Worm (Caenorhabditis elegans) whole organism, dauer: ENCODE measurements around the gene ctsa-1.2.
"Not testable (repeated sequence)": the region's sequence is repeated elsewhere in the genome, so short reads cannot be mapped to it uniquely, and the experiment has no call there.

Experiments used
- unc-62 ChIP-seq: sonication (generic microtip); optimal IDR thresholded peaks from 2 replicates; lab custom pipeline; 2017; ENCODE audit warnings: missing biosample characterization, missing genetic modification reagents, missing genetic modification characterization

ctsa-1.2 gene

DNA sequence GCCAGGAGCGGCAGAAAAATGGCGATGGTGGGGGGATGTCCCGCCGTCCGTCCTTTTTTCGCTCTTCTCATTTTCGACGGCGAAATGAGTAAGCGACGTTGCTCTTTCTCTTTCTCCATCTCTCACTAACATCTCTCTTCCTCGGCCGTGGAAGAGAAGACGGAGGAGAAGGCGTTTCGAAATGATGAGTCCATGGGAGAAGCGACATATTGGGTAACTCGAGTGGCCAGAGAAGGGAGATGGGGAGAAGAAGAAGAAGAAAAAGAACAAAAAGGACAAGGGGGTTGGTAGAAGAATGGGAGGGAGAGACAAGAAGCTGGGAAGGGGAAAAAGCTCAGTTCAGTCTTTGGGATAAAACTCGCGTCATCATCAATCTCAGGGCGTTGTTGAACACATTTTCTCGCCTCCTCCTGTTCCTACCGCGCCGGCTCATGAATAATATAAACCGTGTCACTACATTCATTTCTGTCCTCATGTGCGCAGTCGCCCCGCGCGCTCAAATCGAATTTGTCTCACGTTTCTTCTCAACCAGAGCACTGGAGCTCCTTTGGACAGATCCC, 12.5 kb downstream of the ctsa-1.2 start:
- TF ChIP-seq unc-62 (GFP tag; lab: Kevin White, UChicago), result no peak

DNA sequence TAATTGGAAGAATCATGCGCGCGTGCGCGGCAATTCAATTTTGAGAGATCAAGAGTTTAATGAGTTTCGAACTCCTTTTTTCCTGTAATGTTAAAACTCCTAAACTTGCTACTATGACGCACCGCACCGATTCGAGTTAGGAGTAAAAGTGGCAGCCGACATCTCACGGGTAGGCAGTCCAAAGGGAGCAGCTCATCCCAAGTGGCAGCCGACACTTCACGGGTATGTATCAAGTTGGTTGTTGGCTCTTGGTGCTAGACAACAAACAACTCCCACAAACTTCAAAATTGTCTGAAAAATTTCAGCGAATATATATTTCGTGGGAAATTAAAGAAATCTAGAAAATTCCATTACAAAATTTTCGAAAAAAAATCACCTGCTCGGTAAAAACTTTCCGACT, 14.0 kb downstream of the ctsa-1.2 start:
- no peak for TF ChIP-seq unc-62 (GFP tag; lab: Kevin White, UChicago)

DNA sequence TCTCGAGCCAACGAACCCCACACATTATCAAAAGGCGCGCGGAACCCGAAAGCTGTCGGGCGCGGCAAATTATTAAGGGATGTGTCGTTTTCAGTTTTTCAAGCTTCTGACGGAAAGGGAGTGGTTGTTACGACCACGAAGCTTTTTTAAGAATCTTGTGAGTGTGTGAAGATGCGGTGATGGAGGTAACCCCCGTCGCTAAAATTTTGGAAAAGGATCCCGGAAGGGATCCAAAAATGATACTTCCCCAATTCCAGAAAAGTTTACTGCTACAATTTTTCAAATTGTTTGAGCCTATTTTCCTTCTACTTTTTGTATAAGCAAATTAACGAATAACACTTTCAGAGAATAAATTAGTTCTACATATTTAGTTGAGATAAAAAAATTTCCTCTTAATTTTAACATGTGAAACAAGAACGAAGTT, 17.5 kb downstream of the ctsa-1.2 start:
- no peak for TF ChIP-seq unc-62 (GFP tag; lab: Kevin White, UChicago)

DNA sequence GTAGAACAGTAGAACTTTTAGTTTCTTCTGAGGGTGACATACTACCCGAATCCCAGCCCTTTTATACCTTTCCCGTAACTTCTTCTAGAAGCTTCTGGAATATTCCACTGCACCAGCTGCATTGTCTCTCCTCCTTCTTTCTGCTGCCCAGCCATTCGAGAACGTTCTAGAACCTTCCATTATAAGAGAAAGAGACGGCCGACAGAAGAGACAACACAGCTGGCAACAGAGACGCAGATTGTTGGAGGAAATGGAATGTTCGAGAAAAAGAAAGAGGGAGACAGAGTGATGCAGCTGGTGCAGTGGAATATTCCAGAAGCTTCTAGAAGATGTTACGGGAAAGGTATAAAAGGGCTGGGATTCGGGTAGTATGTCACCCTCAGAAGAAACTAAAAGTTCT, 20.1 kb downstream of the ctsa-1.2 start, which contains the start of the genes F44E5.4 and F44E5.5:
Gene F44E5.4 (minus strand): TSS at position 35 of the 400 bp plus-strand sequence.
Gene F44E5.5 (plus strand): TSS at position 386 of the 400 bp plus-strand sequence.
- not testable (repeated sequence) for TF ChIP-seq unc-62 (GFP tag; lab: Kevin White, UChicago)

DNA sequence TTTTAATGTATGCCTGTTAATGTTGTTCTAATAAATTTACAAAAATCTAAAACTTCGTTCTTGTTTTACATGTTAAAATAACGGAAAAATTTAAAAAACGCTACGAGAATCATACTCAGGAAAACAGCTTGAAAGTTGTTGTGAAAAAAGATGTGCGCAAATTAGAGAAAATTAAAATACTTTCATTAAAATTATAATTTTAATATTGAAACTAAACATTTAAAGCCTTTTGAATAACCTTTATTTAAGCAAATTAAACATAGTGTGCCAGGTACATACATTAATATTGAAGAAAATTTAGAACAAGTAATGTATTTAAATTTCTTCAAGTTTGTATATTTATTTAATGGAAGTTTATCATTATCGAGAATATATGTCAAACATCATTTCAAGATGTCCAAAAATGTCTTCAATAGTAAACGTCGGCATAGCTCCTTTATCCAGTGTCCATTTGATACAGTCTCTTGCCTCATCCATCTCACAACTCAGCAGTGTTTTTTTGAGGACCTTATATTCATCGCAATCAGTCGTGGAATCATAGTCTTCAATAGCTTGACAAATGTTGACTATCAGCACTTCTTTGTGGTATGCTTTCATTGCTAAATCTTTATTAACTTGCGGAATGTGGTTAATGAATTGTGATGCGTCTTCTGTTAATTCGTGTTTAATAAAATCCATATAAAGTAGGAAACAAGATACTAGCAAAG, 22.8 kb downstream of the ctsa-1.2 start:
- no peak for TF ChIP-seq unc-62 (GFP tag; lab: Kevin White, UChicago)

DNA sequence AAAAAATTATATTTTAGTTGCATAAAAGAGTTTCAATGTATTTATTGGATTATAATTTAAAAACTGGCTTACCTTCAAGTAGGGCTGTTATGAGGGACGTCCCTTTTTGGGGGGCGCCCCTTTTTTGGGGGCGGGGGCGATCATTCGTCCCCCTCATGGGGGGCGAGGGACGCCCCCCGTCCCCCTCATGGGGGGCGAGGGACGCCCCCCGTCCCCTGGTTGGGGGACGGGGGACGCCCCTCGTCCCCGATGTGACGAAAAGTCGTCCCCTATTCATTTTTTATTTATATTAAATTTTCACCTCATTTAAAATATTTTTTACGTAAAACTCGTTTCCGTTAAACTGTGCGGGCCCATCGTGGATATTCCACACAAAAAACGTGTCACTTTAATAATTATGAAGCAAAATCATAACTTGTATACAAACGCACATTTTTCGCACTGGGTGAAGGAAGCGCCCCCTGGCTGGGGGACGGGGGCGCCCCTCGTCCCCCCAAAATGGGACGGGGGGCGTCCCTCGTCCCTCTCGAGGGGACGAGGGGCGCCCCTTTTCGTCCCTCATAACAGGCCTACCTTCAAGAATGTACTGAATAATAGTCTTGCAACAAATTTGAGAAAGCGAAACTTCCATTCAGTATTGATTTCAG, 26.5 kb downstream of the ctsa-1.2 start:
- no peak for TF ChIP-seq unc-62 (GFP tag; lab: Kevin White, UChicago)

DNA sequence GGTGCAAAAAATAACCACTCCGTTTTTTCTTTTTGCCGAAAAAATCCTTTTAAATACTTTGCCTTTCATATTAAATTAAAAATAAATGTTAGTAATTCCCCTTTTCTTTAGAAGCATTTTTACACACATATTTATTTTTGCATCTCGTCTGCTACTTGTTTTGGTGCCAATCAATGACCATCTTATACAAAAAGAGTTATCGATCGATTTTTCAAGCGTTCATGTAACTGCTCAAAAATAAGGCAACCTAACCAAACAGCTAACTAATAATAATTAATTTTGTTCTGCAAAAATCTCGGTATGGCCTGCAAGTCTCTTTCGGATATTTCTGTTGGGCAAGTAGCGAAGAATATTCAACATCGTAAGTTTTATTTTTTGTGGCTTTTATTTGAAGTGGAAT, 27.3 kb downstream of the ctsa-1.2 start, which contains the start of gene F44E5.2:
Gene F44E5.2 (plus strand): TSS at position 301 of the 400 bp plus-strand sequence.
- TF ChIP-seq unc-62 (GFP tag; lab: Kevin White, UChicago), result no peak

DNA sequence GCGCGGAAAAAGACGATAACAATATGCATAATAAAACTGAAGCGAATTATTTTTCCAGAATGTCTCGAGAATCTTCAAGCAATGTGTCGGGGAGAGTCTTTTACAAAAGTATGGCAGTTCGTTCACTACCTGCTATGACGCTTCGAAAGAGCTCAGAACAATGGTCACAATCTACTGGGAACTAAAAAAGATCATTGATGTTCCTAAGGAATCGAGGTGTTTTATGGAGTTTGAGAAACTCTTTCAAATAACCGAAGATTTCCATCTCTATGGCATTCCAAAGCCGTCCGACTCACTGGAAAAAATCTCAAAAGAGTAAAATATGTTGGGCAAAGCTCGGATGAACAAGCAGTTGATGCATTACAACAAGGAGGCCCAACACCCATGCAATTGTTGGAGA, 33.2 kb downstream of the ctsa-1.2 start, which contains the start of gene F44E5.15:
Gene F44E5.15 (plus strand): TSS at position 301 of the 400 bp plus-strand sequence.
- no peak for TF ChIP-seq unc-62 (GFP tag; lab: Kevin White, UChicago)

DNA sequence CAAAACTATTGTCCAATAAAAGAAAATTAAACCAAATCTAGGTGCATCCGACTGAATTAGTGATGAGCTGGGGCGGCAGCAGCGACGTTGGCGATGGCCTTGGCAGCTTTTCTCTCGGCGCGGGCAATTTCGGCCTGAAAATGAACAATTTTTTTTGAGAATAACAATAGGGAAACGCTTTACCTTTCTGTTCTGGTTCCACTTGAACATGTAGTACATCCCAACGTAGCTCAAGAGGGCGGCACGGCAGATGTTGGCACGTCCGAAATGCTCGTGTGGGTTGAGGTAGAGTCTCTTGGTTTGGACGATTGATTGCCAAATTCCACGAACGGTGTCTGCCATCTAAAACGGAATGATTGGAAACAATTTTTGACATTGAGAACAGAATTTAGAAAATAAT, 35.1 kb downstream of the ctsa-1.2 start, which contains the start of gene F44E5.1:
Gene F44E5.1 (minus strand): TSS at position 342 of the 400 bp plus-strand sequence.
- no peak for TF ChIP-seq unc-62 (GFP tag; lab: Kevin White, UChicago)

DNA sequence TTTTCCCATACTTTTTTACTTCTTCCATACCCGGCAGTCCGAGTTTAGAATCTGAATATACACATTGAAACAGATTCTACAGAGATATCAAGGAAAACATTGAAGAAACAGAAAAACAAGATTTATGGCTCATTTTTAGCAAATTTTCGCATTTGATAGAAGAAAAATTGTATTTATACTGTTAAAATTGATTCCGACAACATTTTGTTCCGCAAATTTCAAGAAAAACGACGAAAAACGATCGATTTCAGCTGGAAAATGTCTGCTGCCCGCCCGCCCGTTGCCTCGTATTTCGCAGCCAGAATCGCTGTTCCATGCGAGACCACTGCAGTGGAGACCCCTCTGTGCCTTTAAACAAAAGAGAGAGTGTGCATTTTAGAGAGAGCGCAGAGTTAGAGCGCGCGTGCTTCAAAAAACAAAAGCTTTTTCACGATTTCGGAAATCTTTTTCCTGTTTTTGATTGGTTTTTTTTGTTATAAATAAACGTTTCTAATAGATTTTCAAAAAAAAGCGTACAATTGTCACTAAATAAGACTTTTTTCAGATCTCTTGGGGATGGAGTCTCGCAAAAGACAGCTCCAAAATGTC, 38.8 kb downstream of the ctsa-1.2 start, which contains the start of the genes patr-1 and dna-2:
Gene patr-1 (minus strand): TSS at position 51 of the 588 bp plus-strand sequence.
Gene dna-2 (plus strand): TSS at position 538 of the 588 bp plus-strand sequence.
- no peak for TF ChIP-seq unc-62 (GFP tag; lab: Kevin White, UChicago)

DNA sequence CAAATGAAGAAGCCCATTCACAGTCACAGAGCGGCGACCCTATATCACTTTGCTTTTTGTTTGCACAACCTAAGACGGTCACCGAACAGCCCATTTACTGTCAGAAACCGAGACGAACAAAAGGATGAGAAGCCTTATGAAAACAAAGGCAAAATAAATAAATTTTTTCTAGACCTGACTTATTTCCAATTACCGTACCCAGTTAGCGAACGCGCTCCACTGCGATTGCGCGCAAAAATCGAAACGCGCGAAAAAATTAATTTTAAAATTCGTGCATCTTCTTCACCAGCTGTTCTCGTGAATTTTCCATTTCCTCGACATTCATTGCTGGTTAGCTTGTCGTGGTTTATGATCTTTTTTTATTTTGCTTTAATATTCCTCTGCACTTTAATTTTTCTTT, 43.3 kb downstream of the ctsa-1.2 start, which contains the start of gene F43G6.16:
Gene F43G6.16 (minus strand): TSS at position 141 of the 400 bp plus-strand sequence.
- no peak for TF ChIP-seq unc-62 (GFP tag; lab: Kevin White, UChicago)

DNA sequence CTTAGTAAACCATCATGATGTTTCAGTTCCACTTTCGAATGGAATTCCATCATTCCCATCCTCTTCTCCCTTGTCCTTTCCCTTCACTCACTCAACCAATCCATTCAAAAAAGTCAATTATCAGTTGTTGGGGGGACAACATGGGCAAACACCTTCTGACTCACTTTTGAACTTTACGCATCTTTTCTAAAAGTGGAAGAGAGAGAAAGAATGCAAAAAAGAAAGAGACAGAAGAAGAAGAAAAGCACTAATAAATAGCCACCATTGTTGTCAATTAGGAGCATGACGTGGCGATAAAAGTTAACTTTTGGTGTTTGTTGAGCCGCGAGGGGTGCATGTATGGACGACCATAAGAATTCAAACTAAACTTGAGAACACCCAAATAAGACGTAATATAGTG, 48.9 kb downstream of the ctsa-1.2 start:
- no peak for TF ChIP-seq unc-62 (GFP tag; lab: Kevin White, UChicago)

DNA sequence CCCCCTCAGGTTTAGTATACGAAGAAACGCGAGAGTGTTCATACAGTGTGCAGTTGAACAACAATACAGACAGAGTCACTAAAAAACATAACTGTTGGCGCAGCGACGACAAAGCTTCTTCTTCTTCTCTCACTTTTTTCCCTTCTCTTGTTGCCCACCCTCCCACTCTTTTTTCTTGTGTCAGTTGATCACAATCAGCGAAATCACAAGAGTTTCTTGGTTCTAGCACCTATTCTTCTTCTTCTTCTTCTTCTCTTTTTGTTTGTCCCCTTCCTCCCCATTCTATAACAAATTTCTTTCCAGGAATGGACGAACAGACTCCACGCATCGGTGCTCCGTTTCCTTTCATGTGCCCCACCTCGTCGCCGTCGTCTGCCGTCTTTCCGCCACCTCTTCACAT, 51.3 kb downstream of the ctsa-1.2 start, which contains the start of gene F43G6.4:
Gene F43G6.4 (plus strand): TSS at position 301 of the 400 bp plus-strand sequence.
- TF ChIP-seq unc-62 (GFP tag; lab: Kevin White, UChicago), result no peak
